Fruit fly (Drosophila melanogaster): ENCODE data around the gene mRpS22.

The mRpS22 gene

dm6 chr3R:27948421-27948906 lies 31.8 kb downstream of the mRpS22 start, which contains the start of gene Gp93 (continued):
- no peak for TF ChIP-seq CG10147 (GFP tag; optimal IDR thresholded peaks at IDR 0.05)
- no peak for TF ChIP-seq hth (optimal IDR thresholded peaks at IDR 0.05)
- TF ChIP-seq CG11504 (tag; optimal IDR thresholded peaks at IDR 0.05): no peak
- TF ChIP-seq CG3726 (GFP tag; IDR thresholded peaks at IDR 0.05): no peak
- TF ChIP-seq zen2 (GFP tag; IDR thresholded peaks at IDR 0.05; ENCODE audit: partially characterized antibody): no peak
- no peak for TF ChIP-seq D19B (GFP tag; optimal IDR thresholded peaks at IDR 0.05)
- peak; percentile 5 for TF ChIP-seq CrebB (tag; optimal IDR thresholded peaks at IDR 0.05)
- TF ChIP-seq Atf-2 (GFP tag; optimal IDR thresholded peaks at IDR 0.05): no peak
- TF ChIP-seq en (GFP tag; optimal IDR thresholded peaks at IDR 0.05): no peak
- TF ChIP-seq CG14667 (GFP tag; IDR thresholded peaks at IDR 0.05): peak; percentile 57
- no peak for TF ChIP-seq Eip74EF (GFP tag; optimal IDR thresholded peaks at IDR 0.05)
- no peak for TF ChIP-seq CG2129 (GFP tag; IDR thresholded peaks at IDR 0.05; ENCODE audit: partially characterized antibody)
- no peak for TF ChIP-seq br (optimal IDR thresholded peaks at IDR 0.05)
- no peak for TF ChIP-seq CG6683 (GFP tag; optimal IDR thresholded peaks at IDR 0.05)
- TF ChIP-seq CG16813 (GFP tag; IDR thresholded peaks at IDR 0.05; ENCODE audit: partially characterized antibody): no peak
- peak; percentile 40; the same call in 1 of the 2 replicates for TF ChIP-seq stc (GFP tag; IDR thresholded peaks at IDR 0.05)
- peak; percentile 82 for TF ChIP-seq sd (tag; optimal IDR thresholded peaks at IDR 0.05)
- TF ChIP-seq HLH4C (GFP tag; IDR thresholded peaks at IDR 0.05; ENCODE audit: partially characterized antibody): no peak; the same call in 2 of the 3 replicates
- TF ChIP-seq CG17802 (tag; optimal IDR thresholded peaks at IDR 0.05): no peak
- no peak for TF ChIP-seq CG11723 (GFP tag; optimal IDR thresholded peaks at IDR 0.05)
- no peak for TF ChIP-seq CG4282 (GFP tag; optimal IDR thresholded peaks at IDR 0.05)
- peak; percentile 49 for TF ChIP-seq CG3847 (GFP tag; IDR thresholded peaks at IDR 0.05)
- peak; percentile 42 for TF ChIP-seq fd3F (GFP tag; optimal IDR thresholded peaks at IDR 0.05)
- no peak for TF ChIP-seq CG12071 (GFP tag; optimal IDR thresholded peaks at IDR 0.05)
- TF ChIP-seq CG2202 (tag; optimal IDR thresholded peaks at IDR 0.05): no peak
- TF ChIP-seq CG7963 (GFP tag; IDR thresholded peaks at IDR 0.05; ENCODE audit: partially characterized antibody): no peak
- TF ChIP-seq knrl (GFP tag; IDR thresholded peaks at IDR 0.05; ENCODE audit: partially characterized antibody): no peak
- no peak for TF ChIP-seq tup (GFP tag; optimal IDR thresholded peaks at IDR 0.05)
- peak; percentile 50 for TF ChIP-seq exex (tag; optimal IDR thresholded peaks at IDR 0.05)
- no peak for TF ChIP-seq CG4707 (GFP tag; optimal IDR thresholded peaks at IDR 0.05)
- peak; percentile 48; the same call in 1 of the 2 replicates for TF ChIP-seq danr (GFP tag; IDR thresholded peaks at IDR 0.05)
- no peak for TF ChIP-seq Side (GFP tag; optimal IDR thresholded peaks at IDR 0.05)
- no peak for TF ChIP-seq NK7.1 (GFP tag; optimal IDR thresholded peaks at IDR 0.05)
- TF ChIP-seq CG13424 (tag; optimal IDR thresholded peaks at IDR 0.05): peak; percentile 69
- no peak for TF ChIP-seq Dp (GFP tag; optimal IDR thresholded peaks at IDR 0.05)
- no peak for TF ChIP-seq GATAe (GFP tag; conservative IDR thresholded peaks at IDR 0.05)
- TF ChIP-seq vvl (GFP tag; IDR thresholded peaks at IDR 0.05): peak; percentile 73
- peak; percentile 39 for TF ChIP-seq bab2 (GFP tag; optimal IDR thresholded peaks at IDR 0.05)
- TF ChIP-seq Dbx (GFP tag; IDR thresholded peaks at IDR 0.05): peak; percentile 52; the same call in 1 of the 3 replicates
- peak; percentile 56 for TF ChIP-seq CG11085 (GFP tag; IDR thresholded peaks at IDR 0.05)
- TF ChIP-seq CG17612 (GFP tag; IDR thresholded peaks at IDR 0.05): peak; percentile 48; the same call in 1 of the 2 replicates
- TF ChIP-seq CG9437 (GFP tag; optimal IDR thresholded peaks at IDR 0.05): peak; percentile 31
- no peak for TF ChIP-seq shn (GFP tag; optimal IDR thresholded peaks at IDR 0.05)
- peak; percentile 37; the same call in 1 of the 2 replicates for TF ChIP-seq seq (GFP tag; IDR thresholded peaks at IDR 0.05)
- TF ChIP-seq Dip3 (GFP tag; optimal IDR thresholded peaks at IDR 0.05): peak; percentile 25
- no peak for TF ChIP-seq wek (GFP tag; optimal IDR thresholded peaks at IDR 0.05)
- peak; percentile 98 for TF ChIP-seq Xbp1 (GFP tag; optimal IDR thresholded peaks at IDR 0.05)
- TF ChIP-seq Gug (GFP tag; IDR thresholded peaks at IDR 0.05): peak; percentile 35; the same call in 2 of the 4 replicates
- TF ChIP-seq CG12236 (GFP tag; optimal IDR thresholded peaks at IDR 0.05): no peak
- no peak for TF ChIP-seq peb (GFP tag; IDR thresholded peaks at IDR 0.05)
- no peak for TF ChIP-seq sim (GFP tag; IDR thresholded peaks at IDR 0.05)

Data from whole organism, embryonic.